Worm (Caenorhabditis elegans): ENCODE results near the gene plp-2.

DNA sequence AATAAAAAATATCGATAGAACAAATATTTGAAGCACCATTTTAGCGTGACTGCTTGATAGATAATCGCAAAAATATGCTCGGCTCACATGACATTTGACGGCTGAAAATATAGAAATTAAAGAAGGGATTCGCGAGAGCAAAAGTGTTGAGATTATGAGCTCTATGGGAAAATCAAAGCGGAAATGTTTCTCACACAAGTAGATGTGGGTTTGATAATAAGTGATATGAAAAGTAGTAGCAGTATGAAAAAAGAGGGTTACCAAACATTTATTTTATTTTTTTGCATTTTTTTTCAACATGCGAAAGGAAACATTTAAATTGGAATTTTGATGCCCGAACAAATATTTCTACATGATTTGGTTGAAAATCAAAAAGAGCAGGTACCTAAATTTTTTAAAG is 8.7 kb upstream of the plp-2 start, which contains the start of gene iglr-1:
- TF ChIP-seq B0035.1 (tag; optimal IDR thresholded peaks at IDR 0.05): no peak
- TF ChIP-seq ceh-40 (GFP tag; IDR thresholded peaks at IDR 0.05): no peak
- TF ChIP-seq madf-8 (GFP tag; conservative IDR thresholded peaks at IDR 0.05): no peak
- TF ChIP-seq ceh-58 (GFP tag; IDR thresholded peaks at IDR 0.05): no peak
- no peak for TF ChIP-seq snpc-4 (GFP tag; optimal IDR thresholded peaks at IDR 0.05)
- no peak for TF ChIP-seq snpc-4 (tag; optimal IDR thresholded peaks at IDR 0.05)
- no peak for TF ChIP-seq sea-2 (GFP tag; IDR thresholded peaks at IDR 0.05)
- TF ChIP-seq athp-1 (tag; optimal IDR thresholded peaks at IDR 0.05): no peak
- no peak for TF ChIP-seq rcor-1 (GFP tag; IDR thresholded peaks at IDR 0.05)
- TF ChIP-seq K12H6.12 (tag; optimal IDR thresholded peaks at IDR 0.05): no peak
- no peak for TF ChIP-seq pha-4 (tag; optimal IDR thresholded peaks at IDR 0.05)
- TF ChIP-seq dpl-1 (GFP tag; optimal IDR thresholded peaks at IDR 0.05): no peak
- TF ChIP-seq unc-62 (GFP tag; optimal IDR thresholded peaks at IDR 0.05): no peak
- no peak for TF ChIP-seq ztf-28 (GFP tag; IDR thresholded peaks at IDR 0.05)

Data from whole organism, young adult.